Fruit fly (Drosophila melanogaster) whole organism, embryonic: ENCODE results near the gene Best4.

Experiments used
- CG11247 ChIP-seq: fragments of 200-800 bp; sonication (Bioruptor generic); IDR thresholded peaks from 2 replicates; pipeline ENCODE4 v1.3.6; 2022; ENCODE audit warnings: missing biosample characterization, missing genetic modification characterization
- CG17328 ChIP-seq: fragments of 200-800 bp; sonication (Bioruptor generic); IDR thresholded peaks from 2 replicates; pipeline ENCODE4 v1.3.6; 2022; ENCODE audit warnings: missing biosample characterization, missing genetic modification characterization
- CG3726 ChIP-seq: fragments of 200-800 bp; sonication (Bioruptor generic); IDR thresholded peaks from 3 replicates; pipeline ENCODE4, ENCODE4 v1.3.6; 2022; ENCODE audit warnings: missing biosample characterization, missing genetic modification characterization
- CG7357 ChIP-seq: fragments of 200-800 bp; sonication (Bioruptor generic); IDR thresholded peaks from 3 replicates; pipeline ENCODE4 v1.3.6; 2022; ENCODE audit warnings: missing biosample characterization, missing genetic modification characterization
- CG9876 ChIP-seq: fragments of 200-800 bp; sonication (Bioruptor generic); optimal IDR thresholded peaks from 2 replicates; lab custom pipeline; 2016; ENCODE audit warnings: missing biosample characterization, missing genetic modification characterization

DNA sequence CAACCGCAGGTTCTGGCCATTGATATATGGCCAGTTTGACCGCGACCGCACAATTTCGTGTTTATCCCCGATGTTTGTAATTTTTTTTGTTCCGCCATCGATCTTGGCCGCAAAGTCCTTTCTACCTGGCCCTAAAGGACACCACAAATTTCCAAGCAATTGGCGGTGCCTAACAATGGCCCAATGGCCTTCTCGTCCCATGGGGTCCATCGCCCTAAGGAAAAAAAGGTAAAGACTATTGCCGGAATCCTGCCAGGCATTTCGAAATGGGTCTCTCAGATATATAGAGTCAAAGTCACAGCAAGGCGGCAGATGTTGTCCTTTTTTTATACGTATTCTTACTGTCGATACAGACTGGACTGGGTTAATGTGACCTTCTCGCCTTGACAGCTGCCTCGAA is 36.7 kb upstream of the Best4 start:
- no peak for TF ChIP-seq CG7357 (GFP tag; lab: Robert Waterston, UW)
- no peak for TF ChIP-seq CG11247 (GFP tag; lab: Robert Waterston, UW)
- no peak for TF ChIP-seq CG3726
- TF ChIP-seq CG9876 (GFP tag; lab: Kevin White, UChicago) = no peak
- no peak for TF ChIP-seq CG17328 (GFP tag; lab: Robert Waterston, UW)
